Fruit fly (Drosophila melanogaster): ENCODE results near the gene CG7202.

- TF ChIP-seq CG10348 (GFP tag; IDR thresholded peaks at IDR 0.05) (peak; percentile 55; the same call in 1 of the 2 replicates), CG32121 (GFP tag; IDR thresholded peaks at IDR 0.05) (peak; percentile 77), CG15710 (tag; optimal IDR thresholded peaks at IDR 0.05) (peak; percentile 79), D1 (tag; optimal IDR thresholded peaks at IDR 0.05) (no peak), CG8301 (tag; optimal IDR thresholded peaks at IDR 0.05) (peak; percentile 56)
These were observed 23.5 kb upstream of the CG7202 start, which contains the start of the genes SAK and Cdk12 for dm6 chr3L:21515823-21516715.

Measured in whole organism, pupa.